Worm (Caenorhabditis elegans): ENCODE data around the gene cnc-10.
A peak's percentile ranks its signal among the peaks of the same experiment; 100 is the strongest.

The cnc-10 gene

DNA sequence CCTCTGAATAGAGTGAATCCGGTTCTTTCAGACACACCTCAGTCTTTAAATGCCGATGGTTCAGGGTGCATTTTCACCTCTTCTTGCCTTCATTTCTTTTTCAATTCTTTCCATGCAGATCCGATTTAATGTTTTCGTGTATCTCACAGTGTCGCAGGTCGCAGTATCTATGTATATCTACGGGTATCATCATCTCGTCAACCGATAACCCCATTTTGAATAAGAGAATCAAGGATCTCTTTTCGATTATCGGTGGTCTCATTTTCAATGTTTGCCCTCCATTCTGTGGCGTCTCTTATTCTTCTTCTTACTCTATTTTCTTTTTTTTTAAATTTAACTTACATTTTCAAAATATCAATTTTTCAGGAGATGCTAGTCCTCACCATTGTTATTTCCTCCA lies 37.9 kb downstream of the cnc-10 start, which contains the start of gene T19B10.2:
TSS of gene T19B10.2 (plus strand) at position 367 of the 400 bp plus-strand sequence.
- no peak for TF ChIP-seq klf-2 (GFP tag; conservative IDR thresholded peaks at IDR 0.05)
- TF ChIP-seq flt-1 (GFP tag; IDR thresholded peaks at IDR 0.05): no peak
- TF ChIP-seq med-1 (GFP tag; optimal IDR thresholded peaks at IDR 0.05; ENCODE audit: insufficient read depth): no peak
- TF ChIP-seq T22C8.4 (GFP tag; IDR thresholded peaks at IDR 0.05): no peak
- no peak for TF ChIP-seq tab-1 (GFP tag; IDR thresholded peaks at IDR 0.05)
- no peak for TF ChIP-seq cog-1 (tag; optimal IDR thresholded peaks at IDR 0.05)
- TF ChIP-seq ref-1 (GFP tag; conservative IDR thresholded peaks at IDR 0.05): no peak
- no peak for TF ChIP-seq ztf-23 (GFP tag; IDR thresholded peaks at IDR 0.05)
- no peak for TF ChIP-seq ztf-29 (GFP tag; IDR thresholded peaks at IDR 0.05)

- TF ChIP-seq klf-2 (GFP tag; conservative IDR thresholded peaks at IDR 0.05): no peak
- TF ChIP-seq ref-1 (GFP tag; conservative IDR thresholded peaks at IDR 0.05): no peak
- TF ChIP-seq tab-1 (GFP tag; IDR thresholded peaks at IDR 0.05): no peak
- TF ChIP-seq T22C8.4 (GFP tag; IDR thresholded peaks at IDR 0.05): no peak
- no peak for TF ChIP-seq flt-1 (GFP tag; IDR thresholded peaks at IDR 0.05)
- TF ChIP-seq ztf-23 (GFP tag; IDR thresholded peaks at IDR 0.05): no peak
- TF ChIP-seq ztf-29 (GFP tag; IDR thresholded peaks at IDR 0.05): no peak
- no peak for TF ChIP-seq med-1 (GFP tag; optimal IDR thresholded peaks at IDR 0.05; ENCODE audit: insufficient read depth)
- TF ChIP-seq cog-1 (tag; optimal IDR thresholded peaks at IDR 0.05): no peak
Measured at ce11 chrV:11223698-11224097, 40.7 kb downstream of the cnc-10 start.

DNA sequence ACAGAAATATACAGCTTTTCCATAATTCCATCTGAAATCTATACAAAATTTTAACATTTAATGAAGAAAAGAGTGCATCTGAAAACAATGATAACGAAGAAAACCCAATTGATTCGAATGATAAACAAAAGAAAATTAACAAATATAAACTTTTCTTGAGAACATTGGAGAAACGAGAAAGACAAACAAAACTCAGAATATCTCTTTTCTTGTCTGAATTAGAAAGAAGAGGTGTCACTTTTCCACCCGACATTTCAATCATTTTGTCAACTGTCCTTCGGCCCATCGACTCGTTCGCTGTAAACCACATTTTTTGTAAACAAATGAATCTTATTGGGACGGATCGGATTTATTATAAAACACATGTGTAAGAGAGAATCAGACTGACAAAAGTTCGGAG lies 43.0 kb downstream of the cnc-10 start, which contains the start of gene bgal-1:
TSS of gene bgal-1 (minus strand) at position 38 of the 400 bp plus-strand sequence.
- TF ChIP-seq tab-1 (GFP tag; IDR thresholded peaks at IDR 0.05) (no peak), flt-1 (GFP tag; IDR thresholded peaks at IDR 0.05) (no peak), klf-2 (GFP tag; conservative IDR thresholded peaks at IDR 0.05) (no peak), ref-1 (GFP tag; conservative IDR thresholded peaks at IDR 0.05) (no peak), cog-1 (tag; optimal IDR thresholded peaks at IDR 0.05) (no peak), med-1 (GFP tag; optimal IDR thresholded peaks at IDR 0.05; ENCODE audit: insufficient read depth) (no peak), ztf-23 (GFP tag; IDR thresholded peaks at IDR 0.05) (no peak), ztf-29 (GFP tag; IDR thresholded peaks at IDR 0.05) (no peak), T22C8.4 (GFP tag; IDR thresholded peaks at IDR 0.05) (no peak)

DNA sequence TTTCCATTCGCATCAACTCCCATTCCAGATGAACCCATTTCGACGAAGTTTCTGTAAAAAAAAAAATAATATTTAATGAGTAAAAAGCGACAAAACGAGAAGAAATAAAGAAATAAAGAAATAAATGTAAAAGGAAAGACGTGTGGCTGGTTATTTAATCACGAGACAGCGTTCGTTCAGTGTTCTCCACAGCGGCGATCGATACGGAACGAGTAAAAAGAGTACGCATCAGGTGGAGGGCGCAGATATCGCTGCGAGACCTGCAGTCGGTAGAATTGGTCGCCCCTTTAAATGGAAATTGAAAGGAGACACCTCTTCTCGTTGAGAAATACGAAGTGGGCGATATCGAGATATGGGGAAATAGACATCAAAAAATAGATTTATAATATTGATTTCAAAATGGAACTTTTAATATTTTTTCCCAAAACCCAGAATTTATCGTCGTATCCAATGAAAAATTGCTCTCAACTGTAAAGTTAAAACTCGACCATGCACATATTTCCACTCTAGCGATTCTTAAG lies 45.7 kb downstream of the cnc-10 start, which contains the start of gene pqn-70:
TSS of gene pqn-70 (minus strand) at position 51 of the 521 bp plus-strand sequence.
- TF ChIP-seq cog-1 (tag; optimal IDR thresholded peaks at IDR 0.05) (peak; percentile 61), tab-1 (GFP tag; IDR thresholded peaks at IDR 0.05) (no peak), ztf-23 (GFP tag; IDR thresholded peaks at IDR 0.05) (peak; percentile 57; the same call in 1 of the 2 replicates), T22C8.4 (GFP tag; IDR thresholded peaks at IDR 0.05) (peak; percentile 90), ref-1 (GFP tag; conservative IDR thresholded peaks at IDR 0.05) (no peak), ztf-29 (GFP tag; IDR thresholded peaks at IDR 0.05) (no peak), flt-1 (GFP tag; IDR thresholded peaks at IDR 0.05) (peak; percentile 67; the same call in 1 of the 2 replicates), klf-2 (GFP tag; conservative IDR thresholded peaks at IDR 0.05) (no peak), med-1 (GFP tag; optimal IDR thresholded peaks at IDR 0.05; ENCODE audit: insufficient read depth) (no peak)

DNA sequence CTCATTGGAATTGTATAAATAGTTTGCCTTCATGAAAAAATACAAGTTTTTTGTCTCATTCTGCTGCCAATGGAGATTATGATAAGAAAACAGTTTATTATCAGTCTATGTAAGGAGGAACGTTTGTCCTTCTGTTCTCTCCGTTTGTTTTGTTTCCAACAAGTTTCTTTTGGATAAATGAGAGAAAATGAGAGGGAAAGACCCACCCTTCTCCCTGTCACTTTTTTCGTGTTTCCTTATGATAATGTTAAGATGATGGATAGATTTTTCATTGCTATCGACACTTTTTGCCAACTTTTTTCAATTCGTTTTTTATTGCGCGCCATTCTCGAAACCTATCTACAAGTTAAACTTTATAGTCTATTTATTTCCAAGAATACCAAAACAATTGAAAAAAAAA lies 48.2 kb downstream of the cnc-10 start:
- TF ChIP-seq tab-1 (GFP tag; IDR thresholded peaks at IDR 0.05) (no peak), ztf-23 (GFP tag; IDR thresholded peaks at IDR 0.05) (no peak), ztf-29 (GFP tag; IDR thresholded peaks at IDR 0.05) (no peak), med-1 (GFP tag; optimal IDR thresholded peaks at IDR 0.05; ENCODE audit: insufficient read depth) (no peak), T22C8.4 (GFP tag; IDR thresholded peaks at IDR 0.05) (no peak), klf-2 (GFP tag; conservative IDR thresholded peaks at IDR 0.05) (no peak), flt-1 (GFP tag; IDR thresholded peaks at IDR 0.05) (no peak), ref-1 (GFP tag; conservative IDR thresholded peaks at IDR 0.05) (no peak), cog-1 (tag; optimal IDR thresholded peaks at IDR 0.05) (no peak)

Measured in whole organism, midembryonic.